Worm (Caenorhabditis elegans) whole organism, L1 larva: ENCODE measurements around the gene T10C6.15.

Experiments used
- C04F5.9 ChIP-seq: sonication (generic microtip); optimal IDR thresholded peaks from 2 replicates; lab custom pipeline; 2016; ENCODE audit warnings: missing genetic modification characterization, missing compliant biosample characterization
- C16A3.4 ChIP-seq: fragments of 150-350 bp; optimal IDR thresholded peaks from 2 replicates; lab custom pipeline; 2014; ENCODE audit warnings: missing biosample characterization, missing genetic modification characterization
- C34B4.2 ChIP-seq: sonication (generic microtip); optimal IDR thresholded peaks from 2 replicates; lab custom pipeline; 2017; ENCODE audit warnings: mild to moderate bottlenecking, missing genetic modification characterization, missing compliant biosample characterization
- Y116A8C.19 ChIP-seq: sonication (generic microtip); optimal IDR thresholded peaks from 2 replicates; lab custom pipeline; 2016; ENCODE audit warnings: missing compliant biosample characterization, missing genetic modification characterization, borderline replicate concordance
- aly-2 ChIP-seq: fragments of 150-350 bp; optimal IDR thresholded peaks from 2 replicates; lab custom pipeline; 2014; ENCODE audit warnings: missing biosample characterization, missing genetic modification characterization
- ama-1 ChIP-seq: fragments of 150-350 bp; optimal IDR thresholded peaks from 2 replicates; lab custom pipeline; 2014
- ceh-82 ChIP-seq, 3 experiments: fragments of 150-350 bp in 1 of 3; sonication (generic microtip) in 2 of 3; optimal IDR thresholded peaks; 2 replicates each; lab custom pipeline; 2014 to 2017; ENCODE audit warnings: missing biosample characterization in 3 of 3, missing genetic modification characterization in 3 of 3
- efl-3 ChIP-seq: fragments of 200-800 bp; sonication (Bioruptor generic); optimal IDR thresholded peaks from 2 replicates; lab custom pipeline; 2018; ENCODE audit warnings: mild to moderate bottlenecking, missing genetic modification characterization, missing compliant biosample characterization
- elt-2 ChIP-seq: sonication (generic microtip); optimal IDR thresholded peaks from 2 replicates; lab custom pipeline; 2016; ENCODE audit warnings: missing genetic modification characterization, mild to moderate bottlenecking, inconsistent platforms, missing compliant biosample characterization, missing genetic modification reagents
- ets-5 ChIP-seq: fragments of 200-800 bp; sonication (Bioruptor generic); IDR thresholded peaks from 2 replicates; pipeline ENCODE4 v1.3.6; 2022; ENCODE audit warnings: missing genetic modification characterization, missing compliant biosample characterization
- fkh-10 ChIP-seq: sonication (generic microtip); optimal IDR thresholded peaks from 2 replicates; lab custom pipeline; 2017; ENCODE audit warnings: missing biosample characterization, missing genetic modification reagents, missing genetic modification characterization
- fos-1 ChIP-seq: fragments of 150-350 bp; optimal IDR thresholded peaks from 2 replicates; lab custom pipeline; 2014; ENCODE audit warnings: missing biosample characterization, missing genetic modification characterization
- grh-1 ChIP-seq: fragments of 200-800 bp; sonication (Bioruptor generic); IDR thresholded peaks from 2 replicates; pipeline ENCODE4 v1.3.6; 2022; ENCODE audit warnings: missing genetic modification reagents, missing genetic modification characterization, missing compliant biosample characterization
- hlh-4 ChIP-seq: sonication (generic microtip); optimal IDR thresholded peaks from 2 replicates; lab custom pipeline; 2016; ENCODE audit warnings: mild to moderate bottlenecking, missing genetic modification characterization, missing compliant biosample characterization
- jun-1 ChIP-seq: fragments of 150-350 bp; optimal IDR thresholded peaks from 2 replicates; lab custom pipeline; 2014; ENCODE audit warnings: missing biosample characterization, missing genetic modification reagents, missing genetic modification characterization
- mdl-1 ChIP-seq, 2 experiments: fragments of 150-350 bp; optimal IDR thresholded peaks; 2 replicates each; lab custom pipeline; 2014 to 2017; ENCODE audit warnings: missing biosample characterization in 2 of 2, missing genetic modification characterization in 2 of 2, inconsistent platforms in 1 of 2
- mep-1 ChIP-seq: fragments of 150-350 bp; optimal IDR thresholded peaks from 2 replicates; lab custom pipeline; 2014; ENCODE audit warnings: missing biosample characterization, missing genetic modification characterization
- nhr-19 ChIP-seq: fragments of 200-800 bp; sonication (Bioruptor generic); conservative IDR thresholded peaks from 2 replicates; pipeline ENCODE4 v1.3.6; 2022; ENCODE audit warnings: missing genetic modification characterization, missing compliant biosample characterization
- nhr-20 ChIP-seq: sonication (generic microtip); optimal IDR thresholded peaks from 2 replicates; lab custom pipeline; 2016; ENCODE audit warnings: mild to moderate bottlenecking, missing genetic modification characterization, missing compliant biosample characterization
- nhr-28 ChIP-seq: fragments of 150-350 bp; optimal IDR thresholded peaks from 2 replicates; lab custom pipeline; 2014; ENCODE audit warnings: missing biosample characterization, missing genetic modification characterization
- nhr-76 ChIP-seq: sonication (generic microtip); optimal IDR thresholded peaks from 2 replicates; lab custom pipeline; 2017; ENCODE audit warnings: missing biosample characterization, missing genetic modification characterization
- nhr-77 ChIP-seq: fragments of 150-350 bp; optimal IDR thresholded peaks from 2 replicates; lab custom pipeline; 2014; ENCODE audit warnings: missing biosample characterization, missing genetic modification characterization
- nhr-84 ChIP-seq: sonication (generic microtip); optimal IDR thresholded peaks from 2 replicates; lab custom pipeline; 2017; ENCODE audit warnings: missing biosample characterization, missing genetic modification characterization
- nhr-85 ChIP-seq: sonication (generic microtip); peaks from one replicate; lab custom pipeline; 2016; ENCODE audit warnings: missing genetic modification characterization, inconsistent platforms, missing compliant biosample characterization
- pax-3 ChIP-seq: fragments of 200-800 bp; sonication (Bioruptor generic); optimal IDR thresholded peaks from 2 replicates; lab custom pipeline; 2018; ENCODE audit warnings: mild to moderate bottlenecking, missing genetic modification characterization, moderate library complexity, missing compliant biosample characterization
- rnt-1 ChIP-seq: sonication (generic microtip); optimal IDR thresholded peaks from 2 replicates; lab custom pipeline; 2016; ENCODE audit warnings: mild to moderate bottlenecking, missing genetic modification characterization, moderate library complexity, missing compliant biosample characterization
- skn-1 ChIP-seq: fragments of 150-350 bp; optimal IDR thresholded peaks from 2 replicates; lab custom pipeline; 2014; ENCODE audit warnings: missing biosample characterization, missing genetic modification characterization
- snu-23 ChIP-seq: sonication (generic microtip); optimal IDR thresholded peaks from 2 replicates; lab custom pipeline; 2016; ENCODE audit warnings: missing genetic modification characterization, missing compliant biosample characterization
- sox-4 ChIP-seq: sonication (generic microtip); optimal IDR thresholded peaks from 2 replicates; lab custom pipeline; 2016; ENCODE audit warnings: missing genetic modification characterization, missing compliant biosample characterization
- sptf-1 ChIP-seq: fragments of 150-350 bp; optimal IDR thresholded peaks from 2 replicates; lab custom pipeline; 2014; ENCODE audit warnings: missing biosample characterization, missing genetic modification characterization
- tbx-2 ChIP-seq: sonication (generic microtip); optimal IDR thresholded peaks from 2 replicates; lab custom pipeline; 2016; ENCODE audit warnings: missing genetic modification characterization, missing compliant biosample characterization
- tlp-1 ChIP-seq: fragments of 150-350 bp; optimal IDR thresholded peaks from 2 replicates; lab custom pipeline; 2014; ENCODE audit warnings: missing biosample characterization, missing genetic modification characterization
- unc-30 ChIP-seq: sonication (generic microtip); optimal IDR thresholded peaks from 2 replicates; lab custom pipeline; 2017; ENCODE audit warnings: missing biosample characterization, missing genetic modification characterization
- unc-62 ChIP-seq: fragments of 150-350 bp; optimal IDR thresholded peaks from 2 replicates; lab custom pipeline; 2014; ENCODE audit warnings: missing biosample characterization, missing genetic modification reagents, missing genetic modification characterization
- unc-86 ChIP-seq: sonication (generic microtip); optimal IDR thresholded peaks from 2 replicates; lab custom pipeline; 2016; ENCODE audit warnings: missing genetic modification characterization, missing compliant biosample characterization
- unc-98 ChIP-seq: fragments of 200-800 bp; sonication (Bioruptor generic); IDR thresholded peaks from 2 replicates; pipeline ENCODE4 v1.3.6; 2022; ENCODE audit warnings: missing genetic modification characterization, missing compliant biosample characterization
- vab-15 ChIP-seq: sonication (generic microtip); optimal IDR thresholded peaks from 2 replicates; lab custom pipeline; 2017; ENCODE audit warnings: missing genotype, mild to moderate bottlenecking, missing genetic modification characterization, missing compliant biosample characterization
- zag-1 ChIP-seq: fragments of 150-350 bp; optimal IDR thresholded peaks from 2 replicates; lab custom pipeline; 2014; ENCODE audit warnings: missing biosample characterization, missing genetic modification characterization
- ztf-4 ChIP-seq: fragments of 150-350 bp; optimal IDR thresholded peaks from 2 replicates; lab custom pipeline; 2014; ENCODE audit warnings: missing biosample characterization, missing genetic modification characterization

The T10C6.15 gene

DNA sequence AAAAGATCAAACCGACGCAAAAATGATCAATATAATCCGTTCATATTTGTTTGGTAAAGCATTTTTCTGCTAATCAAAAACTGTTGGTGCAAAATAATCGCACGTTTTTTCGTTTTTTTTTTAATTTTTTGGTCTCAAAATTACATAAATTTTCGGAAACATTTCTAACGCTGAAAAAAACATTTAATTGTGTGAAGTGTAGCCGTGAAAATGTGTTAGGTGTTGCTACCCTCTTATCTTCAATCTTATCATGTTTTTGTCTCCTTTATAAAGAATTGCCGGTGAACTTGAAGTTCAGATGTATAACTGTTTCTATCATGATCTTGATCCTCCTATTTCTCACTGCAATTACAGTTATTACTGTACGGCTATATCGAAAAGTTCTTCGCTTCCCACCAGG, 23.2 kb upstream of the T10C6.15 start, which contains the start of gene cyp-35D1:
TSS of gene cyp-35D1 (plus strand) at position 301 of the 400 bp plus-strand sequence.
- TF ChIP-seq nhr-84 (tag; lab: Kevin White, UChicago): no peak
- TF ChIP-seq vab-15 (tag; lab: Kevin White, UChicago): no peak
- TF ChIP-seq mdl-1 (tag; optimal IDR thresholded peaks at IDR 0.05; lab: Kevin White, UChicago): no peak
- no peak for TF ChIP-seq ztf-4
- TF ChIP-seq unc-86 (tag; lab: Kevin White, UChicago): no peak
- no peak for TF ChIP-seq nhr-28 (tag; lab: Kevin White, UChicago)
- TF ChIP-seq nhr-85: no peak
- no peak for TF ChIP-seq C16A3.4 (tag; lab: Kevin White, UChicago)
- TF ChIP-seq snu-23 (GFP tag; lab: Kevin White, UChicago): no peak
- no peak for TF ChIP-seq C04F5.9

DNA sequence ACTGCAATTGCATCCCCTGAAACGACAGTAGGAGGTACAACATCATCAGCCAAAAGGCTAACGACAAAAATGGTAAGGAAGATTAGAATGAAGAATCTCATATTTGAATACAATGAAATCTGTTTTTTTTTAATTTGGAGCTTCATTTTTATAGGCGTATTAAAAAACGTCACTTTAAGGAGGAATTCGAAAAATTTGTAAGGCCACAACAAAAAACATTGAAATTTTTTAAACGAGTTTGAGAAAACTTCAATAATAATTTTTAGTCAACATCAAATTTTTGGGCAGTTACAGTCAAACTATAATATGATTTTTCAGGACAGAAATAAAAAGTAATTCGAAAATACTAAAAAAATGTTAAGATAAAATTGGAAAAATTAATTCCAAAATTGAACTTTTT, 17.0 kb upstream of the T10C6.15 start, which contains the start of gene F14H3.14:
TSS of gene F14H3.14 (minus strand) at position 101 of the 400 bp plus-strand sequence.
- TF ChIP-seq Y116A8C.19 (tag; lab: Kevin White, UChicago): no peak
- no peak for TF ChIP-seq skn-1 (tag; lab: Kevin White, UChicago)
- TF ChIP-seq unc-98 (GFP tag; lab: Robert Waterston, UW): no peak
- TF ChIP-seq unc-62 (GFP tag; lab: Kevin White, UChicago): no peak
- TF ChIP-seq elt-2 (tag; lab: Kevin White, UChicago): no peak
- no peak for TF ChIP-seq nhr-19 (GFP tag; lab: Robert Waterston, UW)
- no peak for TF ChIP-seq ama-1 (lab: Kevin White, UChicago)
- no peak for TF ChIP-seq unc-30 (tag; lab: Kevin White, UChicago)
- no peak for TF ChIP-seq zag-1 (tag; lab: Kevin White, UChicago)
- TF ChIP-seq sox-4 (tag; lab: Kevin White, UChicago): no peak
- TF ChIP-seq nhr-28 (tag; lab: Kevin White, UChicago): no peak
- TF ChIP-seq efl-3 (GFP tag; lab: Kevin White, UChicago): no peak
- no peak for TF ChIP-seq tbx-2
- no peak for TF ChIP-seq jun-1 (tag; lab: Kevin White, UChicago)
- TF ChIP-seq sptf-1: no peak
- no peak for TF ChIP-seq aly-2 (tag; lab: Kevin White, UChicago)
- no peak for TF ChIP-seq rnt-1
- TF ChIP-seq ets-5 (GFP tag; lab: Robert Waterston, UW): no peak
- no peak for TF ChIP-seq fkh-10

DNA sequence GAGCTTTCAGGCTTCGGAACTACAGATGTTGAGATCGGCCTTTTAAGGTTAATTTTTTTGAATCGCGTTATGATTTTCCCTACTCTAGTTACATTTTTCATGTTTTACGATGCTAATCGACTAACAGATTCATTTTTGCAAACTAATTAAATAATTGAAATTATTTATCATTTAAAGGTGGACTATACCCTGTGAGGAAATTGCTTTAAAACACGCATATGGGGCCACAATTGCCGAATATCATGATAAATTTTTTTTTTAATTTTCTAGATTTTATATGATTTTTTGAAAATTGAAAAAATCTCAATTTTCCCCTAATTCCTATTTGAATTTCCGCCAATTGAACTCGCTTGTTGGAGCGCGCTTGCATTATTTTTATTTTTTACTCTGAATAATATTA, 16.3 kb upstream of the T10C6.15 start, which contains the start of gene fbxa-100:
TSS of gene fbxa-100 (minus strand) at position 101 of the 400 bp plus-strand sequence.
- TF ChIP-seq C34B4.2 (tag; lab: Kevin White, UChicago) (no peak), ceh-82 (tag; optimal IDR thresholded peaks at IDR 0.05; lab: Kevin White, UChicago) (no peak), skn-1 (tag; lab: Kevin White, UChicago) (no peak), nhr-76 (no peak), nhr-20 (tag; lab: Kevin White, UChicago) (no peak)
- TF ChIP-seq, all 84 proteins: peak for 0

DNA sequence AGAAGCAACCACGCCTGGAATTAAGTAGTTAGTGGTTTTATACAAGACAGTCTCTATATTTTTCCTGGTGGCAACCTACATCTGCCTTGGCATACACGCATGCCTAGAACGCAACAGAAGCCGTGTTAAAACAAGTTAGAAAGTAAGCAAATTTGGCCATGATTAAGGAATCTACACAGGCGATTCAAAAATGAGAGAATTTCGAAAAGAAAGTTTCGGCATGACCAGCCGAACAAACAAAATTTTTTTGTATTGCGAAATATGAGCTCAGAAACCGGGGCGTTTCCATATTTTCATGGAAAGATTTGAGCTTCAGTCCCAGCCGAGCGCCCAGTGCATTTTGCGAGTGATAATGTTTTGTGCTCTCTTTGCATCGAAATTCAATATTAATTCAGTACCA, 14.4 kb upstream of the T10C6.15 start, which contains the start of gene F14H3.15:
TSS of gene F14H3.15 (minus strand) at position 101 of the 400 bp plus-strand sequence.
- TF ChIP-seq tlp-1 (tag; lab: Kevin White, UChicago): no peak
- no peak for TF ChIP-seq nhr-77 (tag; lab: Kevin White, UChicago)
- no peak for TF ChIP-seq fos-1 (tag; lab: Kevin White, UChicago)
- TF ChIP-seq unc-30 (tag; lab: Kevin White, UChicago): no peak
- no peak for TF ChIP-seq zag-1 (tag; lab: Kevin White, UChicago)
- no peak for TF ChIP-seq sox-4 (tag; lab: Kevin White, UChicago)
- TF ChIP-seq grh-1 (GFP tag; lab: Robert Waterston, UW): no peak
- no peak for TF ChIP-seq pax-3 (tag; lab: Kevin White, UChicago)
- TF ChIP-seq mep-1: no peak
- no peak for TF ChIP-seq C04F5.9
- no peak for TF ChIP-seq hlh-4 (tag; lab: Kevin White, UChicago)
